Fruit fly (Drosophila melanogaster) whole organism, embryonic: ENCODE measurements around the gene CG17780.

Experiments used
- Abd-B ChIP-seq: fragments of 200-800 bp; sonication (Bioruptor generic); optimal IDR thresholded peaks from 2 replicates; lab custom pipeline; 2018; ENCODE audit warnings: missing biosample characterization, mild to moderate bottlenecking, missing genetic modification characterization, moderate library complexity
- Adf1 ChIP-seq: fragments of 200-800 bp; sonication (Bioruptor generic); IDR thresholded peaks from 2 replicates; pipeline ENCODE4 v1.3.6; 2022; ENCODE audit warnings: missing biosample characterization, missing genetic modification characterization
- Awh ChIP-seq: fragments of 200-800 bp; sonication (Bioruptor generic); IDR thresholded peaks from 2 replicates; pipeline ENCODE4, ENCODE4 v1.3.6; 2022; ENCODE audit warnings: missing biosample characterization, missing genetic modification characterization
- BEAF-32 ChIP-seq: fragments of 200-800 bp; sonication (Bioruptor generic); optimal IDR thresholded peaks from 3 replicates; lab custom pipeline; 2017; ENCODE audit warnings: missing biosample characterization, missing genetic modification characterization, mild to moderate bottlenecking, moderate library complexity, missing genetic modification reagents
- CG10543 ChIP-seq: fragments of 200-800 bp; sonication (Bioruptor generic); optimal IDR thresholded peaks from 3 replicates; lab custom pipeline; 2017; ENCODE audit warnings: missing biosample characterization, mild to moderate bottlenecking, missing genetic modification characterization, moderate library complexity
- CG11504 ChIP-seq: fragments of 200-800 bp; sonication (Bioruptor generic); optimal IDR thresholded peaks from 3 replicates; lab custom pipeline; 2019; ENCODE audit warnings: missing biosample characterization, mild to moderate bottlenecking, missing genetic modification characterization, moderate library complexity
- CG11560 ChIP-seq: fragments of 200-800 bp; sonication (Bioruptor generic); IDR thresholded peaks from 3 replicates; pipeline ENCODE4 v1.3.6; 2022; ENCODE audit warnings: missing biosample characterization, missing genetic modification characterization
- CG11723 ChIP-seq: fragments of 200-800 bp; sonication (Bioruptor generic); optimal IDR thresholded peaks from 2 replicates; lab custom pipeline; 2017; ENCODE audit warnings: missing biosample characterization, mild to moderate bottlenecking, missing genetic modification characterization
- CG12071 ChIP-seq: fragments of 200-800 bp; sonication (Bioruptor generic); optimal IDR thresholded peaks from 3 replicates; lab custom pipeline; 2018; ENCODE audit warnings: missing biosample characterization, mild to moderate bottlenecking, missing genetic modification characterization
- CG12769 ChIP-seq: fragments of 200-800 bp; sonication (Bioruptor generic); optimal IDR thresholded peaks from 2 replicates; lab custom pipeline; 2019; ENCODE audit warnings: missing biosample characterization, mild to moderate bottlenecking, missing genetic modification characterization, moderate library complexity
- CG14860 ChIP-seq: fragments of 200-800 bp; sonication (Bioruptor generic); IDR thresholded peaks from 3 replicates; pipeline ENCODE4 v1.3.6; 2022; ENCODE audit warnings: missing biosample characterization, missing genetic modification characterization; ENCODE audit not compliant: partially characterized antibody
- CG15269 ChIP-seq: fragments of 200-800 bp; sonication (Bioruptor generic); optimal IDR thresholded peaks from 2 replicates; lab custom pipeline; 2018; ENCODE audit warnings: missing biosample characterization, mild to moderate bottlenecking, missing genetic modification characterization, moderate library complexity
- CG17361 ChIP-seq: fragments of 200-800 bp; sonication (Bioruptor generic); IDR thresholded peaks from 3 replicates; pipeline ENCODE4 v1.3.6; 2022; ENCODE audit warnings: missing biosample characterization, missing genetic modification characterization
- CG18599 ChIP-seq: fragments of 200-800 bp; sonication (Bioruptor generic); optimal IDR thresholded peaks from 3 replicates; lab custom pipeline; 2017; ENCODE audit warnings: missing biosample characterization, missing genetic modification characterization, mild to moderate bottlenecking, moderate library complexity, missing genetic modification reagents
- CG3847 ChIP-seq: fragments of 200-800 bp; sonication (Bioruptor generic); IDR thresholded peaks from 2 replicates; pipeline ENCODE4 v1.3.6; 2022; ENCODE audit warnings: missing biosample characterization, missing genetic modification characterization
- CG3995 ChIP-seq: fragments of 200-800 bp; sonication (Bioruptor generic); optimal IDR thresholded peaks from 3 replicates; lab custom pipeline; 2016; ENCODE audit warnings: missing biosample characterization, missing genetic modification characterization
- CG4424 ChIP-seq: fragments of 200-800 bp; sonication (Bioruptor generic); optimal IDR thresholded peaks from 3 replicates; lab custom pipeline; 2016; ENCODE audit warnings: missing biosample characterization, missing genetic modification characterization
- CG5180 ChIP-seq: fragments of 200-800 bp; sonication (Bioruptor generic); optimal IDR thresholded peaks from 3 replicates; lab custom pipeline; 2017; ENCODE audit warnings: missing biosample characterization, missing genetic modification characterization, mild to moderate bottlenecking, moderate library complexity, missing genetic modification reagents
- CG7839 ChIP-seq: fragments of 200-800 bp; sonication (Bioruptor generic); optimal IDR thresholded peaks from 3 replicates; lab custom pipeline; 2018; ENCODE audit warnings: missing biosample characterization, mild to moderate bottlenecking, missing genetic modification characterization, moderate library complexity
- CG8281 ChIP-seq: fragments of 200-800 bp; sonication (Bioruptor generic); optimal IDR thresholded peaks from 2 replicates; lab custom pipeline; 2018; ENCODE audit warnings: missing biosample characterization, mild to moderate bottlenecking, missing genetic modification characterization, moderate library complexity
- CG8944 ChIP-seq: fragments of 200-800 bp; sonication (Bioruptor generic); optimal IDR thresholded peaks from 3 replicates; lab custom pipeline; 2016; ENCODE audit warnings: missing biosample characterization, missing genetic modification characterization
- CG9609 ChIP-seq: fragments of 200-800 bp; sonication (Bioruptor generic); optimal IDR thresholded peaks from 3 replicates; lab custom pipeline; 2016; ENCODE audit warnings: missing biosample characterization, missing genetic modification characterization
- CG9817 ChIP-seq: fragments of 200-800 bp; sonication (Bioruptor generic); optimal IDR thresholded peaks from 2 replicates; lab custom pipeline; 2018; ENCODE audit warnings: missing biosample characterization, mild to moderate bottlenecking, missing genetic modification characterization, moderate library complexity
- Dad ChIP-seq: fragments of 200-800 bp; sonication (Bioruptor generic); optimal IDR thresholded peaks from 3 replicates; lab custom pipeline; 2016; ENCODE audit warnings: missing biosample characterization, missing genetic modification characterization
- Ets97D ChIP-seq: fragments of 200-800 bp; sonication (Bioruptor generic); optimal IDR thresholded peaks from 3 replicates; lab custom pipeline; 2016; ENCODE audit warnings: missing biosample characterization, missing genetic modification characterization
- H2.0 ChIP-seq: fragments of 200-800 bp; sonication (Bioruptor generic); IDR thresholded peaks from 2 replicates; pipeline ENCODE4 v1.3.6; 2022; ENCODE audit warnings: missing biosample characterization, missing genetic modification characterization
- HLH54F ChIP-seq: fragments of 200-800 bp; sonication (Bioruptor generic); optimal IDR thresholded peaks from 3 replicates; lab custom pipeline; 2016; ENCODE audit warnings: missing biosample characterization, missing genetic modification characterization
- Mes4 ChIP-seq: fragments of 200-800 bp; sonication (Bioruptor generic); optimal IDR thresholded peaks from 2 replicates; lab custom pipeline; 2016; ENCODE audit warnings: missing biosample characterization, missing genetic modification characterization
- cg ChIP-seq: fragments of 200-800 bp; sonication (Bioruptor generic); optimal IDR thresholded peaks from 3 replicates; lab custom pipeline; 2019; ENCODE audit warnings: missing biosample characterization, mild to moderate bottlenecking, missing genetic modification characterization, moderate library complexity
- chn ChIP-seq: fragments of 200-800 bp; sonication (Bioruptor generic); optimal IDR thresholded peaks from 2 replicates; lab custom pipeline; 2016; ENCODE audit warnings: missing biosample characterization, missing genetic modification characterization
- da ChIP-seq: fragments of 200-800 bp; sonication (Bioruptor generic); optimal IDR thresholded peaks from 2 replicates; lab custom pipeline; 2016; ENCODE audit warnings: missing biosample characterization, missing genetic modification characterization
- gsb ChIP-seq: fragments of 200-800 bp; sonication (Bioruptor generic); IDR thresholded peaks from 2 replicates; pipeline ENCODE4 v1.3.6; 2022; ENCODE audit warnings: missing biosample characterization, missing genetic modification characterization
- jigr1 ChIP-seq: fragments of 200-800 bp; sonication (Bioruptor generic); IDR thresholded peaks from 3 replicates; pipeline ENCODE4 v1.3.6; 2022; ENCODE audit warnings: missing biosample characterization, missing genetic modification characterization
- jumu ChIP-seq: fragments of 200-800 bp; sonication (Bioruptor generic); optimal IDR thresholded peaks from 3 replicates; lab custom pipeline; 2016; ENCODE audit warnings: missing biosample characterization, missing genetic modification characterization
- kni ChIP-seq: fragments of 200-800 bp; sonication (Bioruptor generic); optimal IDR thresholded peaks from 3 replicates; lab custom pipeline; 2017; ENCODE audit warnings: mild to moderate bottlenecking, missing biosample characterization, missing genetic modification reagents, missing genetic modification characterization
- lbe ChIP-seq: fragments of 200-800 bp; sonication (Bioruptor generic); optimal IDR thresholded peaks from 2 replicates; lab custom pipeline; 2016; ENCODE audit warnings: missing biosample characterization, mild to moderate bottlenecking, missing genetic modification characterization
- mam ChIP-seq: fragments of 200-800 bp; sonication (Bioruptor generic); optimal IDR thresholded peaks from 3 replicates; lab custom pipeline; 2016; ENCODE audit warnings: missing biosample characterization, missing genetic modification characterization
- p53 ChIP-seq: fragments of 200-800 bp; sonication (Bioruptor generic); optimal IDR thresholded peaks from 2 replicates; lab custom pipeline; 2016; ENCODE audit warnings: missing biosample characterization, missing genetic modification characterization
- pan ChIP-seq, 4 experiments: fragments of >200 bp in 3 of 4; fragments of 200-800 bp in 1 of 4; sonication (Bioruptor generic) in 1 of 4; optimal IDR thresholded peaks in 3 of 4; IDR thresholded peaks in 1 of 4; 2 replicates each; pipeline versions ENCODE4 v1.3.6 to Lab custom; 2017 to 2022; ENCODE audit warnings: missing biosample characterization in 2 of 4, missing genetic modification characterization in 2 of 4, mixed read lengths in 1 of 4
- pho ChIP-seq: fragments of 200-800 bp; sonication (Bioruptor generic); optimal IDR thresholded peaks from 2 replicates; lab custom pipeline; 2016; ENCODE audit warnings: missing biosample characterization, missing genetic modification characterization
- pum ChIP-seq: fragments of 200-800 bp; sonication (Bioruptor generic); optimal IDR thresholded peaks from 2 replicates; lab custom pipeline; 2016; ENCODE audit warnings: missing biosample characterization, missing genetic modification characterization

The CG17780 gene

dm6 chr3R:24375561-24375960, 9.3 kb downstream of the CG17780 start, which contains the start of gene CG17781:
Gene CG17781 (minus strand): TSS chr3R:24375661.
- TF ChIP-seq mam (no peak), BEAF-32 (GFP tag; lab: Kevin White, UChicago) (no peak), CG9817 (tag; lab: Kevin White, UChicago) (no peak), CG11723 (GFP tag; lab: Kevin White, UChicago) (no peak), Dad (no peak), pho (no peak), Adf1 (no peak), CG12769 (tag; lab: Kevin White, UChicago) (no peak), pum (no peak), CG17361 (GFP tag; lab: Robert Waterston, UW) (no peak), lbe (no peak), CG8281 (tag; lab: Kevin White, UChicago) (no peak), CG3847 (GFP tag; lab: Robert Waterston, UW) (no peak), CG11560 (tag; lab: Robert Waterston, UW) (no peak), CG7839 (tag; lab: Kevin White, UChicago) (no peak), pan (optimal IDR thresholded peaks at IDR 0.05; lab: Kevin White, UChicago) (no peak), pan (GFP tag; optimal IDR thresholded peaks at IDR 0.05 in 1 of 2, IDR thresholded peaks at IDR 0.05 in 1 of 2) (no peak)

- TF ChIP-seq Abd-B (no peak), HLH54F (GFP tag; lab: Kevin White, UChicago) (no peak), CG4424 (GFP tag; lab: Kevin White, UChicago) (no peak), Mes4 (GFP tag; lab: Kevin White, UChicago) (no peak), cg (GFP tag; lab: Kevin White, UChicago) (no peak), da (GFP tag; lab: Kevin White, UChicago) (no peak), CG14860 (GFP tag; lab: Robert Waterston, UW) (no peak), gsb (GFP tag; lab: Robert Waterston, UW) (no peak), CG9609 (GFP tag; lab: Kevin White, UChicago) (no peak), CG18599 (GFP tag; lab: Kevin White, UChicago) (no peak), CG10543 (GFP tag; lab: Kevin White, UChicago) (no peak), CG3995 (GFP tag; lab: Kevin White, UChicago) (no peak), CG5180 (no peak), CG8944 (GFP tag; lab: Kevin White, UChicago) (no peak)
- TF ChIP-seq, all 482 proteins: peak for 0
These were observed 12.2 kb downstream of the CG17780 start, which contains the start of gene CG17782 for dm6 chr3R:24372662-24373061. Gene CG17782 (minus strand): TSS chr3R:24372762.

dm6 chr3R:24369268-24369667, 15.6 kb downstream of the CG17780 start, which contains the start of gene CG13614:
Gene CG13614 (plus strand): TSS chr3R:24369568.
- TF ChIP-seq CG15269 (tag; lab: Kevin White, UChicago) (no peak), Awh (GFP tag; lab: Robert Waterston, UW) (no peak), CG11504 (tag; lab: Kevin White, UChicago) (no peak), chn (GFP tag; lab: Kevin White, UChicago) (no peak), H2.0 (no peak), CG12071 (GFP tag; lab: Kevin White, UChicago) (no peak), jigr1 (no peak), jumu (no peak), kni (GFP tag; lab: Kevin White, UChicago) (no peak), p53 (GFP tag; lab: Kevin White, UChicago) (no peak), Ets97D (GFP tag; lab: Kevin White, UChicago) (no peak)
- TF ChIP-seq, all 482 proteins: peak for 0
